Fruit fly (Drosophila melanogaster) whole organism, adult: ENCODE data around the gene CG10343.

Experiments
- CG14711 ChIP-seq: fragments of 200-800 bp; sonication (Bioruptor generic); optimal IDR thresholded peaks from 2 replicates; lab custom pipeline; 2018; ENCODE audit warnings: missing biosample characterization, mild to moderate bottlenecking, missing genetic modification characterization, moderate library complexity
- CG5204 ChIP-seq: fragments of 200-800 bp; sonication (Bioruptor generic); optimal IDR thresholded peaks from 2 replicates; lab custom pipeline; 2016; ENCODE audit warnings: missing biosample characterization, missing genetic modification characterization
- Clk ChIP-seq: fragments of 200-800 bp; sonication (Bioruptor generic); optimal IDR thresholded peaks from 2 replicates; lab custom pipeline; 2017; ENCODE audit warnings: missing biosample characterization, missing genetic modification characterization
- pad ChIP-seq: fragments of 200-800 bp; sonication (Bioruptor generic); optimal IDR thresholded peaks from 3 replicates; lab custom pipeline; 2017; ENCODE audit warnings: missing biosample characterization, missing genetic modification characterization, mild to moderate bottlenecking, moderate library complexity, missing genetic modification reagents

dm6 chr2L:18673185-18673584 lies 30.1 kb upstream of the CG10343 start, which contains the start of gene CG43339:
- TF ChIP-seq pad (GFP tag; lab: Kevin White, UChicago) (no peak), CG5204 (GFP tag; lab: Kevin White, UChicago) (no peak), CG14711 (tag; lab: Kevin White, UChicago) (no peak), Clk (GFP tag; lab: Kevin White, UChicago) (no peak)
